Fruit fly (Drosophila melanogaster) whole organism, embryonic: Measurements from ENCODE around the gene anchor.
A peak's percentile ranks its signal among the peaks of the same experiment; 100 is the strongest.

Experiments
- Asciz ChIP-seq: fragments of 200-800 bp; sonication (Bioruptor generic); optimal IDR thresholded peaks from 2 replicates; lab custom pipeline; 2017; ENCODE audit warnings: missing biosample characterization, mild to moderate bottlenecking, missing genetic modification characterization, missing genetic modification reagents
- Blimp-1 ChIP-seq: fragments of 200-800 bp; sonication (Bioruptor generic); optimal IDR thresholded peaks from 3 replicates; lab custom pipeline; 2018; ENCODE audit warnings: missing biosample characterization, missing genetic modification characterization, mild to moderate bottlenecking, moderate library complexity, missing genetic modification reagents
- C15 ChIP-seq: fragments of 200-800 bp; sonication (Bioruptor generic); IDR thresholded peaks from 3 replicates; pipeline ENCODE4 v1.3.6; 2022; ENCODE audit warnings: missing biosample characterization, missing genetic modification characterization
- CG11085 ChIP-seq: fragments of 200-800 bp; sonication (Bioruptor generic); IDR thresholded peaks from 2 replicates; pipeline ENCODE4 v1.3.6; 2022; ENCODE audit warnings: missing biosample characterization, missing genetic modification characterization
- CG11560 ChIP-seq: fragments of 200-800 bp; sonication (Bioruptor generic); IDR thresholded peaks from 3 replicates; pipeline ENCODE4 v1.3.6; 2022; ENCODE audit warnings: missing biosample characterization, missing genetic modification characterization
- CG15601 ChIP-seq: fragments of 200-800 bp; sonication (Bioruptor generic); optimal IDR thresholded peaks from 3 replicates; lab custom pipeline; 2019; ENCODE audit warnings: missing biosample characterization, mild to moderate bottlenecking, missing genetic modification characterization, moderate library complexity
- CG16815 ChIP-seq: fragments of 200-800 bp; sonication (Bioruptor generic); optimal IDR thresholded peaks from 3 replicates; lab custom pipeline; 2017; ENCODE audit warnings: missing biosample characterization, mild to moderate bottlenecking, missing genetic modification characterization
- CG17385 ChIP-seq: fragments of 200-800 bp; sonication (Bioruptor generic); optimal IDR thresholded peaks from 3 replicates; lab custom pipeline; 2018; ENCODE audit warnings: missing biosample characterization, mild to moderate bottlenecking, missing genetic modification characterization
- CG17802 ChIP-seq: fragments of 200-800 bp; sonication (Bioruptor generic); optimal IDR thresholded peaks from 2 replicates; lab custom pipeline; 2018; ENCODE audit warnings: missing biosample characterization, mild to moderate bottlenecking, missing genetic modification characterization, moderate library complexity
- CG17829 ChIP-seq: fragments of 200-800 bp; optimal IDR thresholded peaks from 2 replicates; lab custom pipeline; 2019; ENCODE audit warnings: missing biosample characterization, mild to moderate bottlenecking, missing genetic modification characterization, moderate library complexity
- CG2712 ChIP-seq: fragments of 200-800 bp; optimal IDR thresholded peaks from 3 replicates; lab custom pipeline; 2019; ENCODE audit warnings: missing biosample characterization, mild to moderate bottlenecking, missing genetic modification characterization, moderate library complexity
- CG30431 ChIP-seq: fragments of 200-800 bp; sonication (Bioruptor generic); optimal IDR thresholded peaks from 2 replicates; lab custom pipeline; 2017; ENCODE audit warnings: missing biosample characterization, missing genetic modification characterization
- CG31224 ChIP-seq: fragments of 200-800 bp; sonication (Bioruptor generic); IDR thresholded peaks from 2 replicates; pipeline ENCODE4 v1.3.6; 2022; ENCODE audit warnings: missing biosample characterization, missing genetic modification characterization
- CG31388 ChIP-seq: fragments of 200-800 bp; sonication (Bioruptor generic); optimal IDR thresholded peaks from 2 replicates; lab custom pipeline; 2016; ENCODE audit warnings: missing biosample characterization, missing genetic modification characterization
- CG31441 ChIP-seq: fragments of 200-800 bp; sonication (Bioruptor generic); IDR thresholded peaks from 2 replicates; pipeline ENCODE4 v1.3.6; 2022; ENCODE audit warnings: missing biosample characterization, missing genetic modification characterization
- CG3163 ChIP-seq: fragments of 200-800 bp; sonication (Bioruptor generic); optimal IDR thresholded peaks from 3 replicates; lab custom pipeline; 2016; ENCODE audit warnings: missing biosample characterization, missing genetic modification characterization
- CG34376 ChIP-seq: fragments of 200-800 bp; sonication (Bioruptor generic); optimal IDR thresholded peaks from 2 replicates; lab custom pipeline; 2018; ENCODE audit warnings: missing biosample characterization, mild to moderate bottlenecking, missing genetic modification characterization
- CG4404 ChIP-seq: fragments of 200-800 bp; sonication (Bioruptor generic); IDR thresholded peaks from 2 replicates; pipeline ENCODE4 v1.3.6; 2022; ENCODE audit warnings: missing biosample characterization, missing genetic modification characterization
- CG6654 ChIP-seq: fragments of 200-800 bp; sonication (Bioruptor generic); optimal IDR thresholded peaks from 2 replicates; lab custom pipeline; 2017; ENCODE audit warnings: missing biosample characterization, mild to moderate bottlenecking, missing genetic modification characterization
- CG9932 ChIP-seq: fragments of 200-800 bp; sonication (Bioruptor generic); IDR thresholded peaks from 2 replicates; pipeline ENCODE4 v1.3.6; 2022; ENCODE audit warnings: missing biosample characterization, missing genetic modification characterization
- Deaf1 ChIP-seq: fragments of 200-800 bp; optimal IDR thresholded peaks from 3 replicates; lab custom pipeline; 2019; ENCODE audit warnings: missing biosample characterization, mild to moderate bottlenecking, missing genetic modification characterization, moderate library complexity
- E2f1 ChIP-seq: fragments of 200-800 bp; sonication (Bioruptor generic); IDR thresholded peaks from 2 replicates; pipeline ENCODE4 v1.3.6; 2022; ENCODE audit warnings: missing biosample characterization, missing genetic modification characterization
- Eip74EF ChIP-seq, 2 experiments: fragments of 200-800 bp in 1 of 2; fragments of >200 bp in 1 of 2; sonication (Bioruptor generic) in 1 of 2; optimal IDR thresholded peaks; 2 replicates each; lab custom pipeline; 2017 to 2019; ENCODE audit warnings: missing biosample characterization in 2 of 2, missing genetic modification characterization in 2 of 2, mild to moderate bottlenecking in 1 of 2, moderate library complexity in 1 of 2
- Ets65A ChIP-seq: fragments of 200-800 bp; sonication (Bioruptor generic); peaks from one replicate; lab custom pipeline; 2016; ENCODE audit warnings: missing biosample characterization, missing genetic modification characterization
- Hr3 ChIP-seq: fragments of 200-800 bp; sonication (Bioruptor generic); optimal IDR thresholded peaks from 3 replicates; lab custom pipeline; 2016; ENCODE audit warnings: missing biosample characterization, missing genetic modification characterization
- Lim3 ChIP-seq: fragments of 200-800 bp; sonication (Bioruptor generic); IDR thresholded peaks from 2 replicates; pipeline ENCODE4 v1.3.6; 2022; ENCODE audit warnings: missing biosample characterization, missing genetic modification characterization
- Pdp1 ChIP-seq, 2 experiments: fragments of 200-800 bp; sonication (Bioruptor generic); optimal IDR thresholded peaks; 3 replicates each; lab custom pipeline; 2016; ENCODE audit warnings: missing biosample characterization in 2 of 2, missing genetic modification characterization in 2 of 2, mild to moderate bottlenecking in 1 of 2, moderate library complexity in 1 of 2
- Rx ChIP-seq: fragments of 200-800 bp; sonication (Bioruptor generic); IDR thresholded peaks from 2 replicates; pipeline ENCODE4 v1.3.6; 2022; ENCODE audit warnings: missing biosample characterization, missing genetic modification characterization
- ap ChIP-seq: fragments of 200-800 bp; sonication (Bioruptor generic); IDR thresholded peaks from 2 replicates; pipeline ENCODE4 v1.3.6; 2022; ENCODE audit warnings: missing biosample characterization, missing genetic modification characterization
- ash1 ChIP-seq: fragments of 200-800 bp; sonication (Bioruptor generic); optimal IDR thresholded peaks from 2 replicates; lab custom pipeline; 2018; ENCODE audit warnings: missing biosample characterization, mild to moderate bottlenecking, missing genetic modification characterization
- bbx ChIP-seq: fragments of 200-800 bp; sonication (Bioruptor generic); IDR thresholded peaks from 2 replicates; pipeline ENCODE4 v1.3.6; 2022; ENCODE audit warnings: missing biosample characterization, missing genetic modification characterization; ENCODE audit not compliant: partially characterized antibody
- cad ChIP-seq: fragments of >200 bp; optimal IDR thresholded peaks from 2 replicates; lab custom pipeline; 2017; ENCODE audit warnings: missing biosample characterization, missing genetic modification characterization
- corto ChIP-seq: fragments of 200-800 bp; sonication (Bioruptor generic); optimal IDR thresholded peaks from 2 replicates; lab custom pipeline; 2016; ENCODE audit warnings: missing biosample characterization, mild to moderate bottlenecking, missing genetic modification characterization, moderate library complexity
- crol ChIP-seq: fragments of 200-800 bp; sonication (Bioruptor generic); IDR thresholded peaks from 2 replicates; pipeline ENCODE4 v1.3.6; 2022; ENCODE audit warnings: missing biosample characterization, missing genetic modification characterization
- cwo ChIP-seq: fragments of 200-800 bp; sonication (Bioruptor generic); optimal IDR thresholded peaks from 3 replicates; lab custom pipeline; 2017; ENCODE audit warnings: missing biosample characterization, missing genetic modification characterization, mild to moderate bottlenecking, moderate library complexity, missing genetic modification reagents
- danr ChIP-seq: fragments of 200-800 bp; sonication (Bioruptor generic); IDR thresholded peaks from 2 replicates; pipeline ENCODE4 v1.3.6; 2022; ENCODE audit warnings: missing biosample characterization, missing genetic modification characterization
- disco-r ChIP-seq: fragments of 200-800 bp; sonication (Bioruptor generic); optimal IDR thresholded peaks from 2 replicates; lab custom pipeline; 2016; ENCODE audit warnings: missing biosample characterization, missing genetic modification characterization
- dmrt99B ChIP-seq: fragments of 200-800 bp; sonication (Bioruptor generic); optimal IDR thresholded peaks from 2 replicates; lab custom pipeline; 2018; ENCODE audit warnings: missing biosample characterization, mild to moderate bottlenecking, missing genetic modification characterization, moderate library complexity
- ewg ChIP-seq: fragments of 200-800 bp; sonication (Bioruptor generic); optimal IDR thresholded peaks from 3 replicates; lab custom pipeline; 2017; ENCODE audit warnings: mild to moderate bottlenecking, missing biosample characterization, missing genetic modification reagents, missing genetic modification characterization
- gcm ChIP-seq: fragments of 200-800 bp; sonication (Bioruptor generic); optimal IDR thresholded peaks from 2 replicates; lab custom pipeline; 2019; ENCODE audit warnings: missing biosample characterization, mild to moderate bottlenecking, missing genetic modification characterization, moderate library complexity
- lbe ChIP-seq: fragments of 200-800 bp; sonication (Bioruptor generic); optimal IDR thresholded peaks from 2 replicates; lab custom pipeline; 2016; ENCODE audit warnings: missing biosample characterization, mild to moderate bottlenecking, missing genetic modification characterization
- lov ChIP-seq, 2 experiments: fragments of 200-800 bp in 1 of 2; fragments of >200 bp in 1 of 2; sonication (Bioruptor generic) in 1 of 2; IDR thresholded peaks in 1 of 2; optimal IDR thresholded peaks in 1 of 2; 2 replicates in 1 of 2; 3 replicates in 1 of 2; pipeline versions ENCODE4 v1.3.6 to Lab custom; 2017 to 2022; ENCODE audit warnings: missing biosample characterization in 1 of 2, missing genetic modification characterization in 1 of 2
- luna ChIP-seq: fragments of 200-800 bp; sonication (Bioruptor generic); optimal IDR thresholded peaks from 2 replicates; lab custom pipeline; 2016; ENCODE audit warnings: missing biosample characterization, missing genetic modification characterization
- nerfin-2 ChIP-seq: fragments of 200-800 bp; sonication (Bioruptor generic); IDR thresholded peaks from 2 replicates; pipeline ENCODE4 v1.3.6; 2022; ENCODE audit warnings: missing biosample characterization, missing genetic modification characterization; ENCODE audit not compliant: partially characterized antibody
- pb ChIP-seq: fragments of 200-800 bp; sonication (Bioruptor generic); optimal IDR thresholded peaks from 3 replicates; lab custom pipeline; 2016; ENCODE audit warnings: missing biosample characterization, missing genetic modification characterization
- prd ChIP-seq, 3 experiments: fragments of >200 bp in 2 of 3; fragments of 200-800 bp in 1 of 3; sonication (Bioruptor generic) in 1 of 3; optimal IDR thresholded peaks in 2 of 3; IDR thresholded peaks in 1 of 3; 2 replicates in 2 of 3; 3 replicates in 1 of 3; pipeline versions ENCODE4 v1.3.6 to Lab custom; 2017 to 2022; ENCODE audit warnings: missing biosample characterization in 1 of 3, missing genetic modification characterization in 1 of 3
- salm ChIP-seq: fragments of 200-800 bp; sonication (Bioruptor generic); optimal IDR thresholded peaks from 2 replicates; lab custom pipeline; 2018; ENCODE audit warnings: missing biosample characterization, mild to moderate bottlenecking, missing genetic modification characterization
- sisA ChIP-seq: fragments of 200-800 bp; sonication (Bioruptor generic); IDR thresholded peaks from 2 replicates; pipeline ENCODE4 v1.3.6; 2022; ENCODE audit warnings: missing biosample characterization, missing genetic modification characterization
- wdn ChIP-seq: fragments of 200-800 bp; sonication (Bioruptor generic); IDR thresholded peaks from 2 replicates; pipeline ENCODE4 v1.3.6; 2022; ENCODE audit warnings: missing biosample characterization, missing genetic modification characterization

The anchor gene

DNA sequence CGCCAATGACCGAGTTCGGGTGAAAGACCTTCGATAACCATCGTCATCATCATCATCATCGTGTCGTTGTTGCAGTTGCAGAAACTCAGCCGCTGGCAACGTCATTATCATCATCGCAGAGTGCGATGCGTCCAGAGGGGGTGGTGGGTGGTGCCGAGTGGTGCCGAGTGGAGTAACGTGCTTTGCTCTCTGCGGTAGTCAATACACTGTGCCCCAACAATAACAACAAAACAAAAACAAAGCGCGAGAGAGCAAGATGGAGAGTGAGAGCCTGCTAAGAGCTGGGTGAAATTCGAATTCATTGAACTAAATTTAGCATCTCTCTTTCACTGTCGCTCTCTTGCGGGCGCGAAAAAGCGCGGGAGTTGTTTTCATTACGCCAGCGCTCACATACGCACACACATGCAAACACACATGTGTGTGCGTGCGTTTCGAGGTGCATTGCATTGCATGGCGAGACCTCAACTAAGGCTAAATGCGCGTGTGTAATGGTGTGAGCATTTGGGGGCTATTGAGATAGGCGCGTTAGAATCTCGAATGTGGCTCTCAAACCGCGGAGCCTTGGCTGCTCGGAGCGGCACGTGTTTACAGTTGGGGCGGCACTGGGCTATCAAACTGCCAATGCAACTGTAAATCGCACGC is 9.6 kb upstream of the anchor start (continued):
- TF ChIP-seq CG16815 (GFP tag; lab: Kevin White, UChicago) (no peak), lbe (GFP tag; lab: Kevin White, UChicago) (peak; percentile 28), E2f1 (GFP tag; lab: Robert Waterston, UW) (no peak; the same call in 1 of the 2 replicates), C15 (no peak), CG30431 (GFP tag; lab: Kevin White, UChicago) (no peak), CG6654 (peak; percentile 100), Lim3 (GFP tag; lab: Robert Waterston, UW) (no peak), prd (optimal IDR thresholded peaks at IDR 0.05; lab: Kevin White, UChicago) (no peak), prd (GFP tag; IDR thresholded peaks at IDR 0.05; lab: Robert Waterston, UW) (0 out of 3 replicates have a peak, but pooled peaks have one; percentile 21), crol (GFP tag; lab: Robert Waterston, UW) (peak; percentile 87), CG17802 (tag; lab: Kevin White, UChicago) (no peak), CG2712 (tag; lab: Kevin White, UChicago) (peak; percentile 10), pb (GFP tag; lab: Kevin White, UChicago) (no peak), sisA (GFP tag; lab: Robert Waterston, UW) (no peak), CG17829 (tag; lab: Kevin White, UChicago) (no peak), CG34376 (no peak), Pdp1 (GFP tag; optimal IDR thresholded peaks at IDR 0.05; lab: Kevin White, UChicago) (peak in 1 of 2 experiments; percentile 83), corto (peak; percentile 29), CG17385 (no peak), Ets65A (GFP tag; lab: Kevin White, UChicago) (peak; percentile 72), Rx (no peak), CG31388 (no peak), CG31224 (GFP tag; lab: Robert Waterston, UW) (no peak), salm (tag; lab: Kevin White, UChicago) (no peak), gcm (GFP tag; lab: Kevin White, UChicago) (no peak), CG9932 (GFP tag; lab: Robert Waterston, UW) (no peak), luna (GFP tag; lab: Kevin White, UChicago) (no peak), wdn (GFP tag; lab: Robert Waterston, UW) (no peak), CG15601 (tag; lab: Kevin White, UChicago) (no peak), Eip74EF (GFP tag; optimal IDR thresholded peaks at IDR 0.05; lab: Kevin White, UChicago) (peak in 1 of 2 experiments; percentile 65), dmrt99B (no peak), CG11085 (GFP tag; lab: Robert Waterston, UW) (no peak), CG11560 (tag; lab: Robert Waterston, UW) (no peak), danr (no peak), bbx (GFP tag; lab: Robert Waterston, UW) (peak; percentile 42; the same call in 1 of the 2 replicates), CG4404 (GFP tag; lab: Robert Waterston, UW) (no peak), CG31441 (no peak), ap (GFP tag; lab: Robert Waterston, UW) (no peak), nerfin-2 (GFP tag; lab: Robert Waterston, UW) (no peak), lov (optimal IDR thresholded peaks at IDR 0.05; lab: Kevin White, UChicago) (no peak), lov (GFP tag; IDR thresholded peaks at IDR 0.05; lab: Robert Waterston, UW) (peak; percentile 48; the same call in 1 of the 3 replicates), disco-r (GFP tag; lab: Kevin White, UChicago) (no peak), Blimp-1 (no peak), ewg (GFP tag; lab: Kevin White, UChicago) (no peak), cwo (peak; percentile 96), cad (GFP tag; lab: Kevin White, UChicago) (peak; percentile 95), Asciz (GFP tag; lab: Kevin White, UChicago) (no peak), Hr3 (no peak), Deaf1 (tag; lab: Kevin White, UChicago) (peak; percentile 84), CG3163 (GFP tag; lab: Kevin White, UChicago) (peak; percentile 94), ash1 (no peak)
